Fruit fly (Drosophila melanogaster) whole organism, embryonic: ENCODE data around the gene vito.

Experiments used
- Antp ChIP-seq: fragments of 200-800 bp; sonication (Bioruptor generic); optimal IDR thresholded peaks from 3 replicates; lab custom pipeline; 2016; ENCODE audit warnings: missing biosample characterization, missing genetic modification characterization
- Bteb2 ChIP-seq: fragments of 200-800 bp; sonication (Bioruptor generic); optimal IDR thresholded peaks from 2 replicates; lab custom pipeline; 2016; ENCODE audit warnings: missing biosample characterization, missing genetic modification characterization
- CG10462 ChIP-seq: fragments of 200-800 bp; sonication (Bioruptor generic); optimal IDR thresholded peaks from 2 replicates; lab custom pipeline; 2016; ENCODE audit warnings: missing biosample characterization, missing genetic modification characterization
- CG12236 ChIP-seq: fragments of 200-800 bp; sonication (Bioruptor generic); optimal IDR thresholded peaks from 2 replicates; lab custom pipeline; 2016; ENCODE audit warnings: missing biosample characterization, missing genetic modification characterization
- CG14441 ChIP-seq: fragments of 200-800 bp; sonication (Bioruptor generic); IDR thresholded peaks from 2 replicates; pipeline ENCODE4 v1.3.6; 2022; ENCODE audit warnings: missing biosample characterization, missing genetic modification characterization
- CG15514 ChIP-seq: fragments of 200-800 bp; sonication (Bioruptor generic); optimal IDR thresholded peaks from 3 replicates; lab custom pipeline; 2017; ENCODE audit warnings: missing biosample characterization, missing genetic modification characterization, mild to moderate bottlenecking, moderate library complexity, missing genetic modification reagents
- CG16815 ChIP-seq: fragments of 200-800 bp; sonication (Bioruptor generic); optimal IDR thresholded peaks from 3 replicates; lab custom pipeline; 2017; ENCODE audit warnings: missing biosample characterization, mild to moderate bottlenecking, missing genetic modification characterization
- CG17829 ChIP-seq: fragments of 200-800 bp; optimal IDR thresholded peaks from 2 replicates; lab custom pipeline; 2019; ENCODE audit warnings: missing biosample characterization, mild to moderate bottlenecking, missing genetic modification characterization, moderate library complexity
- CG18599 ChIP-seq: fragments of 200-800 bp; sonication (Bioruptor generic); optimal IDR thresholded peaks from 3 replicates; lab custom pipeline; 2017; ENCODE audit warnings: missing biosample characterization, missing genetic modification characterization, mild to moderate bottlenecking, moderate library complexity, missing genetic modification reagents
- CG2875 ChIP-seq: fragments of 200-800 bp; sonication (Bioruptor generic); optimal IDR thresholded peaks from 2 replicates; lab custom pipeline; 2017; ENCODE audit warnings: missing biosample characterization, mild to moderate bottlenecking, missing genetic modification characterization, missing genetic modification reagents
- CG34376 ChIP-seq: fragments of 200-800 bp; sonication (Bioruptor generic); optimal IDR thresholded peaks from 2 replicates; lab custom pipeline; 2018; ENCODE audit warnings: missing biosample characterization, mild to moderate bottlenecking, missing genetic modification characterization
- CG3726 ChIP-seq: fragments of 200-800 bp; sonication (Bioruptor generic); IDR thresholded peaks from 3 replicates; pipeline ENCODE4, ENCODE4 v1.3.6; 2022; ENCODE audit warnings: missing biosample characterization, missing genetic modification characterization
- CG4360 ChIP-seq: fragments of 200-800 bp; sonication (Bioruptor generic); IDR thresholded peaks from 2 replicates; pipeline ENCODE4 v1.3.6; 2022; ENCODE audit warnings: missing biosample characterization, missing genetic modification characterization
- CG4617 ChIP-seq: fragments of 200-800 bp; sonication (Bioruptor generic); optimal IDR thresholded peaks from 3 replicates; lab custom pipeline; 2016; ENCODE audit warnings: missing biosample characterization, missing genetic modification characterization, borderline replicate concordance
- CG7357 ChIP-seq: fragments of 200-800 bp; sonication (Bioruptor generic); IDR thresholded peaks from 3 replicates; pipeline ENCODE4 v1.3.6; 2022; ENCODE audit warnings: missing biosample characterization, missing genetic modification characterization
- CG7987 ChIP-seq: fragments of 200-800 bp; sonication (Bioruptor generic); optimal IDR thresholded peaks from 2 replicates; lab custom pipeline; 2018; ENCODE audit warnings: missing biosample characterization, mild to moderate bottlenecking, missing genetic modification characterization, moderate library complexity
- CG9609 ChIP-seq: fragments of 200-800 bp; sonication (Bioruptor generic); optimal IDR thresholded peaks from 3 replicates; lab custom pipeline; 2016; ENCODE audit warnings: missing biosample characterization, missing genetic modification characterization
- D ChIP-seq, 2 experiments: fragments of 200-800 bp in 1 of 2; fragments of >200 bp in 1 of 2; sonication (Bioruptor generic) in 1 of 2; optimal IDR thresholded peaks; 2 replicates in 1 of 2; 3 replicates in 1 of 2; lab custom pipeline; 2017; ENCODE audit warnings: mild to moderate bottlenecking in 1 of 2, missing biosample characterization in 1 of 2, missing genetic modification characterization in 1 of 2, missing genetic modification reagents in 1 of 2
- D19A ChIP-seq: fragments of 200-800 bp; optimal IDR thresholded peaks from 3 replicates; lab custom pipeline; 2019; ENCODE audit warnings: missing biosample characterization, mild to moderate bottlenecking, missing genetic modification characterization, moderate library complexity
- D19B ChIP-seq: fragments of 200-800 bp; sonication (Bioruptor generic); optimal IDR thresholded peaks from 2 replicates; lab custom pipeline; 2017; ENCODE audit warnings: missing biosample characterization, mild to moderate bottlenecking, missing genetic modification characterization
- Deaf1 ChIP-seq: fragments of 200-800 bp; optimal IDR thresholded peaks from 3 replicates; lab custom pipeline; 2019; ENCODE audit warnings: missing biosample characterization, mild to moderate bottlenecking, missing genetic modification characterization, moderate library complexity
- Doc2 ChIP-seq: fragments of 200-800 bp; sonication (Bioruptor generic); IDR thresholded peaks from 2 replicates; pipeline ENCODE4 v1.3.6; 2022; ENCODE audit warnings: missing biosample characterization, missing genetic modification characterization
- H15 ChIP-seq: fragments of 200-800 bp; sonication (Bioruptor generic); IDR thresholded peaks from 3 replicates; pipeline ENCODE4 v1.3.6; 2022; ENCODE audit warnings: missing biosample characterization, missing genetic modification characterization
- HLH4C ChIP-seq: fragments of 200-800 bp; sonication (Bioruptor generic); IDR thresholded peaks from 3 replicates; pipeline ENCODE4 v1.3.6; 2022; ENCODE audit warnings: missing biosample characterization, missing genetic modification characterization; ENCODE audit not compliant: partially characterized antibody
- Hmr ChIP-seq: fragments of 200-800 bp; sonication (Bioruptor generic); optimal IDR thresholded peaks from 3 replicates; lab custom pipeline; 2017; ENCODE audit warnings: mild to moderate bottlenecking, missing biosample characterization, missing genetic modification reagents, missing genetic modification characterization
- Med ChIP-seq: fragments of 200-800 bp; sonication (Bioruptor generic); peaks from one replicate; lab custom pipeline; 2016; ENCODE audit warnings: missing biosample characterization, missing genetic modification characterization, mild to moderate bottlenecking, inconsistent platforms, moderate library complexity
- Sin3A ChIP-seq: fragments of >200 bp; optimal IDR thresholded peaks from 2 replicates; lab custom pipeline; 2018
- Sox100B ChIP-seq: fragments of 200-800 bp; sonication (Bioruptor generic); optimal IDR thresholded peaks from 3 replicates; lab custom pipeline; 2018; ENCODE audit warnings: missing biosample characterization, mild to moderate bottlenecking, missing genetic modification characterization
- Vsx1 ChIP-seq: fragments of 200-800 bp; sonication (Bioruptor generic); optimal IDR thresholded peaks from 2 replicates; lab custom pipeline; 2017; ENCODE audit warnings: missing biosample characterization, mild to moderate bottlenecking, missing genetic modification characterization, missing genetic modification reagents
- abd-A ChIP-seq: fragments of 200-800 bp; sonication (Bioruptor generic); optimal IDR thresholded peaks from 3 replicates; lab custom pipeline; 2019; ENCODE audit warnings: missing biosample characterization, mild to moderate bottlenecking, missing genetic modification characterization, moderate library complexity
- cato ChIP-seq: fragments of 200-800 bp; sonication (Bioruptor generic); optimal IDR thresholded peaks from 2 replicates; lab custom pipeline; 2016; ENCODE audit warnings: missing biosample characterization, missing genetic modification characterization, borderline replicate concordance
- chinmo ChIP-seq: fragments of 200-800 bp; sonication (Bioruptor generic); IDR thresholded peaks from 4 replicates; pipeline ENCODE4 v1.3.6; 2022; ENCODE audit warnings: missing biosample characterization, missing genetic modification characterization; ENCODE audit not compliant: partially characterized antibody
- dmrt99B ChIP-seq: fragments of 200-800 bp; sonication (Bioruptor generic); optimal IDR thresholded peaks from 2 replicates; lab custom pipeline; 2018; ENCODE audit warnings: missing biosample characterization, mild to moderate bottlenecking, missing genetic modification characterization, moderate library complexity
- emc ChIP-seq: fragments of 200-800 bp; sonication (Bioruptor generic); optimal IDR thresholded peaks from 2 replicates; lab custom pipeline; 2016; ENCODE audit warnings: missing biosample characterization, missing genetic modification characterization
- fd102C ChIP-seq: fragments of 200-800 bp; sonication (Bioruptor generic); optimal IDR thresholded peaks from 2 replicates; lab custom pipeline; 2018; ENCODE audit warnings: missing biosample characterization, mild to moderate bottlenecking, missing genetic modification characterization, moderate library complexity
- fru ChIP-seq: fragments of >200 bp; optimal IDR thresholded peaks from 2 replicates; lab custom pipeline; 2017
- gfzf ChIP-seq: fragments of 200-800 bp; sonication (Bioruptor generic); optimal IDR thresholded peaks from 2 replicates; lab custom pipeline; 2016; ENCODE audit warnings: missing biosample characterization, mild to moderate bottlenecking, missing genetic modification characterization, moderate library complexity
- h ChIP-seq: fragments of >200 bp; optimal IDR thresholded peaks from 2 replicates; lab custom pipeline; 2017
- hbn ChIP-seq: fragments of 200-800 bp; sonication (Bioruptor generic); IDR thresholded peaks from 2 replicates; pipeline ENCODE4 v1.3.6; 2022; ENCODE audit warnings: missing biosample characterization, missing genetic modification characterization; ENCODE audit not compliant: partially characterized antibody
- maf-S ChIP-seq: fragments of 200-800 bp; sonication (Bioruptor generic); optimal IDR thresholded peaks from 2 replicates; lab custom pipeline; 2016; ENCODE audit warnings: missing biosample characterization, missing genetic modification characterization
- nerfin-1 ChIP-seq: fragments of 200-800 bp; sonication (Bioruptor generic); optimal IDR thresholded peaks from 3 replicates; lab custom pipeline; 2019; ENCODE audit warnings: missing biosample characterization, mild to moderate bottlenecking, missing genetic modification characterization, moderate library complexity
- oc ChIP-seq: fragments of 200-800 bp; sonication (Bioruptor generic); optimal IDR thresholded peaks from 2 replicates; lab custom pipeline; 2018; ENCODE audit warnings: missing biosample characterization, mild to moderate bottlenecking, missing genetic modification characterization, moderate library complexity
- peb ChIP-seq: fragments of 200-800 bp; sonication (Bioruptor generic); IDR thresholded peaks from 2 replicates; pipeline ENCODE4 v1.3.6; 2022; ENCODE audit warnings: missing biosample characterization, missing genetic modification characterization
- seq ChIP-seq: fragments of 200-800 bp; sonication (Bioruptor generic); IDR thresholded peaks from 2 replicates; pipeline ENCODE4 v1.3.6; 2022; ENCODE audit warnings: missing biosample characterization, missing genetic modification characterization
- slou ChIP-seq: fragments of 200-800 bp; sonication (Bioruptor generic); optimal IDR thresholded peaks from 3 replicates; lab custom pipeline; 2016; ENCODE audit warnings: missing biosample characterization, missing genetic modification characterization
- sr ChIP-seq: fragments of 200-800 bp; sonication (Bioruptor generic); IDR thresholded peaks from 3 replicates; pipeline ENCODE4 v1.3.6; 2022; ENCODE audit warnings: missing biosample characterization, missing genetic modification characterization
- tin ChIP-seq: fragments of 200-800 bp; sonication (Bioruptor generic); optimal IDR thresholded peaks from 3 replicates; lab custom pipeline; 2016; ENCODE audit warnings: missing biosample characterization, missing genetic modification characterization
- unc-4 ChIP-seq: fragments of 200-800 bp; sonication (Bioruptor generic); IDR thresholded peaks from 2 replicates; pipeline ENCODE4 v1.3.6; 2022; ENCODE audit warnings: missing biosample characterization, missing genetic modification characterization; ENCODE audit not compliant: partially characterized antibody
- vfl ChIP-seq: fragments of 200-800 bp; sonication (Bioruptor generic); optimal IDR thresholded peaks from 2 replicates; lab custom pipeline; 2016; ENCODE audit warnings: missing biosample characterization, missing genetic modification characterization
- yki ChIP-seq: fragments of >200 bp; optimal IDR thresholded peaks from 3 replicates; lab custom pipeline; 2018

vito gene

dm6 chr3L:5770817-5771425, 6.2 kb downstream of the vito start (continued):
- peak; percentile 50; the same call in 2 of the 3 replicates for TF ChIP-seq HLH4C
- TF ChIP-seq CG10462 (GFP tag; lab: Kevin White, UChicago): peak; percentile 79
- peak; percentile 64 for TF ChIP-seq oc (tag; lab: Kevin White, UChicago)
- TF ChIP-seq Sox100B: no peak
- peak; percentile 76 for TF ChIP-seq CG12236
- TF ChIP-seq Doc2: no peak
- peak; percentile 52 for TF ChIP-seq CG4617
- TF ChIP-seq Med: peak; percentile 97
- peak; percentile 65 for TF ChIP-seq CG15514 (GFP tag; lab: Kevin White, UChicago)
- peak; percentile 14 for TF ChIP-seq gfzf
- peak; percentile 87 for TF ChIP-seq slou (GFP tag; lab: Kevin White, UChicago)
- peak; percentile 73 for TF ChIP-seq vfl (GFP tag; lab: Kevin White, UChicago)
- peak; percentile 17; the same call in 1 of the 2 replicates for TF ChIP-seq unc-4 (GFP tag; lab: Robert Waterston, UW)
- TF ChIP-seq Vsx1 (GFP tag; lab: Kevin White, UChicago): no peak
- no peak for TF ChIP-seq hbn
- no peak for TF ChIP-seq D19A
- peak; percentile 0 for TF ChIP-seq fd102C (GFP tag; lab: Kevin White, UChicago)
- peak; percentile 81 for TF ChIP-seq CG17829
- TF ChIP-seq CG3726 (GFP tag; lab: Robert Waterston, UW): 0 out of 3 replicates have a peak, but pooled peaks have one; percentile 28
- peak; percentile 75 for TF ChIP-seq cato (GFP tag; lab: Kevin White, UChicago)
- peak; percentile 58; the same call in 1 of the 4 replicates for TF ChIP-seq chinmo (GFP tag; lab: Robert Waterston, UW)
- TF ChIP-seq Bteb2: peak; percentile 86
- TF ChIP-seq CG34376 (GFP tag; lab: Kevin White, UChicago): peak; percentile 94
- peak; percentile 73 for TF ChIP-seq CG7987
- peak; percentile 77 for TF ChIP-seq CG14441 (GFP tag; lab: Robert Waterston, UW)
- TF ChIP-seq CG9609: peak; percentile 79
- no peak for TF ChIP-seq H15 (GFP tag; lab: Robert Waterston, UW)
- peak; percentile 91 for TF ChIP-seq Hmr
- peak; percentile 45 for TF ChIP-seq CG2875
- TF ChIP-seq CG4360 (GFP tag; lab: Robert Waterston, UW): peak; percentile 96
- TF ChIP-seq abd-A (tag; lab: Kevin White, UChicago): no peak
- no peak for TF ChIP-seq seq (GFP tag; lab: Robert Waterston, UW)
- TF ChIP-seq emc: peak; percentile 38
- TF ChIP-seq yki (lab: Kevin White, UChicago): no peak
- no peak for TF ChIP-seq sr (GFP tag; lab: Robert Waterston, UW)
- TF ChIP-seq Antp: peak; percentile 89
- peak; percentile 83 for TF ChIP-seq maf-S (GFP tag; lab: Kevin White, UChicago)
- peak; percentile 71 for TF ChIP-seq CG16815 (GFP tag; lab: Kevin White, UChicago)
- no peak for TF ChIP-seq fru
- peak; percentile 33; the same call in 1 of the 3 replicates for TF ChIP-seq CG7357 (GFP tag; lab: Robert Waterston, UW)
- TF ChIP-seq peb: peak; percentile 48; the same call in 1 of the 2 replicates
- peak; percentile 71 for TF ChIP-seq D19B
- TF ChIP-seq Sin3A: no peak
- TF ChIP-seq D (optimal IDR thresholded peaks at IDR 0.05; lab: Kevin White, UChicago): no peak
- TF ChIP-seq D (GFP tag; optimal IDR thresholded peaks at IDR 0.05; lab: Kevin White, UChicago): peak; percentile 74
- TF ChIP-seq dmrt99B (tag; lab: Kevin White, UChicago): no peak
- no peak for TF ChIP-seq CG18599 (GFP tag; lab: Kevin White, UChicago)
- TF ChIP-seq tin: peak; percentile 75
- no peak for TF ChIP-seq h (lab: Kevin White, UChicago)
- peak; percentile 85 for TF ChIP-seq nerfin-1 (tag; lab: Kevin White, UChicago)
- peak; percentile 59 for TF ChIP-seq Deaf1 (tag; lab: Kevin White, UChicago)
